Worm (Caenorhabditis elegans): ENCODE data around the gene ctsa-3.2.

- no peak for TF ChIP-seq die-1 (tag; optimal IDR thresholded peaks at IDR 0.05)
- TF ChIP-seq K12H6.12 (tag; optimal IDR thresholded peaks at IDR 0.05), result no peak
- TF ChIP-seq zfh-2 (GFP tag; conservative IDR thresholded peaks at IDR 0.05), result no peak
- TF ChIP-seq athp-1 (tag; optimal IDR thresholded peaks at IDR 0.05), result no peak
- no peak for TF ChIP-seq pbrm-1 (GFP tag; IDR thresholded peaks at IDR 0.05)
- no peak for TF ChIP-seq pha-4 (tag; optimal IDR thresholded peaks at IDR 0.05)
Observed at ce11 chrII:9872961-9873360, 2.0 kb upstream of the ctsa-3.2 start, which contains the start of gene chil-8.

Data from whole organism, young adult.